5 worm cellular contexts compared by ENCODE assay signal in the genomic region with DNA sequence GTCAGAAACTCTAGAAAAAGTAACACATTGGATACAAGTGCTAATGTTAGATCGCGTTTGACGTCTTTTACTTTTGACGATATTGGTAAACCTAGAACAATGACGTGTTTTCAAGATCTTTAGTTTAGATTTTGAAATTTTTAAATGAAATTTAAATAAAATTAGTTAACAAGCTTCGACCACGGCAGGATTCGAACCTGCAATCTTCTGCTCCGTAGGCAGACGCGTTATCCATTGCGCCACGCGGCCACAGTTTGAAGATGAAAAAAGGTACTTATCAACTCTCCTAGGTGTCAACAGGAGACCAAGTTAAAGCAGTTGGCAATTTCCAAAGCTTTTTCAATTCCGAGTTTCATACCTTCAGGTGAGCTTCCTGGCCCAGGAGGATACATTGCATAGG.
TF ChIP-seq lines count a peak whose summit lies in the region.

No protein-coding gene starts in this region.

TF ChIP-seq in whole organism, L1 larva, 84 proteins besides CTCF, POLR2A, EP300 and RAD21 (continues in another document):
- no peak for TF ChIP-seq mep-1 (tag; optimal IDR thresholded peaks at IDR 0.05; lab: Kevin White, UChicago)
- peak in 1 of 2 experiments; percentile 34 for TF ChIP-seq lin-35 (GFP tag; optimal IDR thresholded peaks at IDR 0.05; lab: Kevin White, UChicago)
- TF ChIP-seq elt-3 (tag; optimal IDR thresholded peaks at IDR 0.05; lab: Kevin White, UChicago), result no peak
- peak in 1 of 2 experiments; percentile 35 for TF ChIP-seq lsy-2 (tag; optimal IDR thresholded peaks at IDR 0.05; lab: Kevin White, UChicago)
- no peak for TF ChIP-seq snpc-4 (tag; optimal IDR thresholded peaks at IDR 0.05; lab: Kevin White, UChicago)
- no peak for TF ChIP-seq nhr-47 (tag; optimal IDR thresholded peaks at IDR 0.05; lab: Kevin White, UChicago)
- no peak for TF ChIP-seq efl-3 (GFP tag; optimal IDR thresholded peaks at IDR 0.05; lab: Kevin White, UChicago)
- TF ChIP-seq sup-37 (GFP tag; optimal IDR thresholded peaks at IDR 0.05; lab: Kevin White, UChicago), result no peak
- no peak for TF ChIP-seq nhr-237 (tag; optimal IDR thresholded peaks at IDR 0.05; lab: Kevin White, UChicago)
- no peak for TF ChIP-seq zag-1 (tag; optimal IDR thresholded peaks at IDR 0.05; lab: Kevin White, UChicago)
- TF ChIP-seq pag-3 (tag; optimal IDR thresholded peaks at IDR 0.05; lab: Kevin White, UChicago; ENCODE audit: borderline replicate concordance, insufficient read depth), result no peak
- TF ChIP-seq lin-13 (GFP tag; optimal IDR thresholded peaks at IDR 0.05; lab: Kevin White, UChicago), result no peak
- TF ChIP-seq C16A3.4 (tag; optimal IDR thresholded peaks at IDR 0.05; lab: Kevin White, UChicago), result no peak
- TF ChIP-seq C04F5.9 (tag; optimal IDR thresholded peaks at IDR 0.05; lab: Kevin White, UChicago), result no peak
- peak; percentile 60 for TF ChIP-seq nhr-85 (tag; lab: Kevin White, UChicago)
- TF ChIP-seq pqm-1 (tag; optimal IDR thresholded peaks at IDR 0.05; lab: Kevin White, UChicago), result no peak
- peak; percentile 30 for TF ChIP-seq rnt-1 (tag; optimal IDR thresholded peaks at IDR 0.05; lab: Kevin White, UChicago)
- TF ChIP-seq fkh-8 (tag; optimal IDR thresholded peaks at IDR 0.05; lab: Kevin White, UChicago), result no peak

TF ChIP-seq in whole organism, L2 larva, 48 proteins besides CTCF, POLR2A, EP300 and RAD21:
- no peak for TF ChIP-seq ztf-4 (tag; optimal IDR thresholded peaks at IDR 0.05; lab: Kevin White, UChicago)
- TF ChIP-seq nhr-12 (tag; optimal IDR thresholded peaks at IDR 0.05; lab: Kevin White, UChicago), result no peak
- no peak for TF ChIP-seq nhr-10 (tag; optimal IDR thresholded peaks at IDR 0.05; lab: Kevin White, UChicago)
- TF ChIP-seq C34F6.9 (tag; optimal IDR thresholded peaks at IDR 0.05; lab: Kevin White, UChicago), result peak; percentile 8
- TF ChIP-seq fos-1 (tag; optimal IDR thresholded peaks at IDR 0.05; lab: Kevin White, UChicago), result peak; percentile 40
- TF ChIP-seq gmeb-1 (tag; optimal IDR thresholded peaks at IDR 0.05; lab: Kevin White, UChicago), result no peak
- no peak for TF ChIP-seq nhr-23 (tag; optimal IDR thresholded peaks at IDR 0.05; lab: Kevin White, UChicago)
- no peak for TF ChIP-seq ceh-82 (tag; optimal IDR thresholded peaks at IDR 0.05; lab: Kevin White, UChicago)
- peak in 1 of 2 experiments; percentile 25 for TF ChIP-seq lsy-2 (tag; optimal IDR thresholded peaks at IDR 0.05; lab: Kevin White, UChicago)
- no peak for TF ChIP-seq lin-11 (tag; optimal IDR thresholded peaks at IDR 0.05; lab: Kevin White, UChicago)
- no peak for TF ChIP-seq sma-9 (GFP tag; optimal IDR thresholded peaks at IDR 0.05; lab: Kevin White, UChicago)
- no peak for TF ChIP-seq sma-9 (tag; optimal IDR thresholded peaks at IDR 0.05; lab: Kevin White, UChicago)
- no peak for TF ChIP-seq egl-27 (tag; optimal IDR thresholded peaks at IDR 0.05; lab: Kevin White, UChicago)
- TF ChIP-seq ZK546.5 (tag; optimal IDR thresholded peaks at IDR 0.05; lab: Kevin White, UChicago), result no peak

TF ChIP-seq in whole organism, L3 larva, 47 proteins besides CTCF, POLR2A, EP300 and RAD21:
- TF ChIP-seq elt-1 (tag; optimal IDR thresholded peaks at IDR 0.05; lab: Kevin White, UChicago) (no peak), nfya-1 (tag; optimal IDR thresholded peaks at IDR 0.05; lab: Kevin White, UChicago; ENCODE audit: insufficient read depth) (peak; percentile 41)
TF ChIP-seq in whole organism, L3 larva: peak in this region for 1.

TF ChIP-seq in whole organism, L4 larva, 104 proteins besides CTCF, POLR2A, EP300 and RAD21 (continues in another document):
- peak; percentile 51 for TF ChIP-seq unc-130 (GFP tag; optimal IDR thresholded peaks at IDR 0.05; lab: Kevin White, UChicago)
- TF ChIP-seq egl-27 (tag; optimal IDR thresholded peaks at IDR 0.05; lab: Kevin White, UChicago), result no peak
- peak in 1 of 2 experiments; percentile 64 for TF ChIP-seq daf-16 (GFP tag; optimal IDR thresholded peaks at IDR 0.05; lab: Kevin White, UChicago)
- TF ChIP-seq daf-16 (tag; optimal IDR thresholded peaks at IDR 0.05; lab: Kevin White, UChicago), result no peak
- no peak for TF ChIP-seq cey-2 (tag; optimal IDR thresholded peaks at IDR 0.05; lab: Kevin White, UChicago; ENCODE audit: borderline replicate concordance, insufficient read depth)
- no peak for TF ChIP-seq T26A8.4 (GFP tag; IDR thresholded peaks at IDR 0.05; lab: Robert Waterston, UW)
- peak; percentile 10 for TF ChIP-seq mes-2 (tag; optimal IDR thresholded peaks at IDR 0.05; lab: Kevin White, UChicago; ENCODE audit: poor library complexity, severe bottlenecking)
- no peak for TF ChIP-seq dpl-1 (GFP tag; optimal IDR thresholded peaks at IDR 0.05; lab: Kevin White, UChicago)
- TF ChIP-seq ces-1 (GFP tag; optimal IDR thresholded peaks at IDR 0.05; lab: Kevin White, UChicago), result no peak
- TF ChIP-seq nhr-10 (tag; optimal IDR thresholded peaks at IDR 0.05; lab: Kevin White, UChicago), result no peak
- TF ChIP-seq duxl-1 (tag; optimal IDR thresholded peaks at IDR 0.05; lab: Kevin White, UChicago; ENCODE audit: poor library complexity), result no peak
- peak; percentile 71 for TF ChIP-seq arid-1 (GFP tag; conservative IDR thresholded peaks at IDR 0.05; lab: Robert Waterston, UW)
- no peak for TF ChIP-seq daf-8 (GFP tag; IDR thresholded peaks at IDR 0.05; lab: Robert Waterston, UW)
- TF ChIP-seq F10B5.3 (tag; optimal IDR thresholded peaks at IDR 0.05; lab: Kevin White, UChicago), result no peak
- no peak for TF ChIP-seq Y5F2A.4 (GFP tag; optimal IDR thresholded peaks at IDR 0.05; lab: Kevin White, UChicago)
- TF ChIP-seq hlh-30 (tag; optimal IDR thresholded peaks at IDR 0.05; lab: Kevin White, UChicago; ENCODE audit: insufficient read depth), result peak; percentile 6
- TF ChIP-seq dmd-6 (GFP tag; IDR thresholded peaks at IDR 0.05; lab: Robert Waterston, UW), result peak; percentile 32; the same call in 1 of the 2 replicates
- TF ChIP-seq saeg-2 (GFP tag; IDR thresholded peaks at IDR 0.05; lab: Robert Waterston, UW), result no peak
- 0 out of 2 replicates have a peak, but pooled peaks have one; percentile 29 for TF ChIP-seq Y75B8A.6 (GFP tag; IDR thresholded peaks at IDR 0.05; lab: Robert Waterston, UW)
- TF ChIP-seq lin-38 (GFP tag; IDR thresholded peaks at IDR 0.05; lab: Robert Waterston, UW), result peak; percentile 63
- 0 out of 2 replicates have a peak, but pooled peaks have one; percentile 7 for TF ChIP-seq mdt-29 (GFP tag; IDR thresholded peaks at IDR 0.05; lab: Robert Waterston, UW)
- TF ChIP-seq php-3 (GFP tag; IDR thresholded peaks at IDR 0.05; lab: Robert Waterston, UW), result 0 out of 2 replicates have a peak, but pooled peaks have one; percentile 21
- peak; percentile 41; the same call in 1 of the 2 replicates for TF ChIP-seq pha-4 (GFP tag; IDR thresholded peaks at IDR 0.05; lab: Robert Waterston, UW)
- TF ChIP-seq pha-4 (tag; optimal IDR thresholded peaks at IDR 0.05; lab: Kevin White, UChicago), result no peak
- TF ChIP-seq nhr-11 (tag; optimal IDR thresholded peaks at IDR 0.05; lab: Kevin White, UChicago), result no peak

TF ChIP-seq in whole organism, young adult, 124 proteins besides CTCF, POLR2A, EP300 and RAD21 (continues in another document):
- peak; percentile 93 for TF ChIP-seq tbp1 (GFP tag; optimal IDR thresholded peaks at IDR 0.05; lab: Kevin White, UChicago)
- no peak for TF ChIP-seq repo-1 (tag; optimal IDR thresholded peaks at IDR 0.05; lab: Kevin White, UChicago)
- TF ChIP-seq madf-8 (GFP tag; conservative IDR thresholded peaks at IDR 0.05; lab: Robert Waterston, UW), result 0 out of 2 replicates have a peak, but pooled peaks have one; percentile 14
- TF ChIP-seq ceh-91 (GFP tag; IDR thresholded peaks at IDR 0.05; lab: Robert Waterston, UW), result no peak
- TF ChIP-seq ztf-18 (tag; optimal IDR thresholded peaks at IDR 0.05; lab: Kevin White, UChicago), result peak; percentile 73
- peak; percentile 41 for TF ChIP-seq lin-54 (GFP tag; optimal IDR thresholded peaks at IDR 0.05; lab: Kevin White, UChicago)
- TF ChIP-seq let-607 (tag; optimal IDR thresholded peaks at IDR 0.05; lab: Kevin White, UChicago), result no peak
- no peak for TF ChIP-seq zim-3 (tag; optimal IDR thresholded peaks at IDR 0.05; lab: Kevin White, UChicago)
- TF ChIP-seq mxl-1 (tag; optimal IDR thresholded peaks at IDR 0.05; lab: Kevin White, UChicago), result no peak
- no peak for TF ChIP-seq madf-3 (GFP tag; IDR thresholded peaks at IDR 0.05; lab: Robert Waterston, UW)
- TF ChIP-seq nhr-90 (tag; optimal IDR thresholded peaks at IDR 0.05; lab: Kevin White, UChicago), result peak; percentile 33
- 0 out of 2 replicates have a peak, but pooled peaks have one; percentile 47 for TF ChIP-seq ztf-25 (GFP tag; IDR thresholded peaks at IDR 0.05; lab: Robert Waterston, UW)
- no peak for TF ChIP-seq K11D2.4 (GFP tag; IDR thresholded peaks at IDR 0.05; lab: Robert Waterston, UW)
- no peak for TF ChIP-seq somi-1 (GFP tag; optimal IDR thresholded peaks at IDR 0.05; lab: Kevin White, UChicago)
- no peak for TF ChIP-seq nhr-179 (tag; optimal IDR thresholded peaks at IDR 0.05; lab: Kevin White, UChicago)
- no peak for TF ChIP-seq B0336.3 (GFP tag; IDR thresholded peaks at IDR 0.05; lab: Robert Waterston, UW)
- TF ChIP-seq hmg-1.2 (GFP tag; IDR thresholded peaks at IDR 0.05; lab: Robert Waterston, UW), result peak; percentile 48; the same call in 1 of the 2 replicates
- TF ChIP-seq Y53F4B.3 (GFP tag; IDR thresholded peaks at IDR 0.05; lab: Robert Waterston, UW), result 0 out of 2 replicates have a peak, but pooled peaks have one; percentile 12
- no peak for TF ChIP-seq hrde-1 (tag; optimal IDR thresholded peaks at IDR 0.05; lab: Kevin White, UChicago; ENCODE audit: borderline replicate concordance)
- no peak for TF ChIP-seq hlh-26 (GFP tag; conservative IDR thresholded peaks at IDR 0.05; lab: Robert Waterston, UW)
- peak; percentile 71; the same call in 1 of the 2 replicates for TF ChIP-seq lin-26 (GFP tag; IDR thresholded peaks at IDR 0.05; lab: Robert Waterston, UW)
- TF ChIP-seq tlf-1 (GFP tag; optimal IDR thresholded peaks at IDR 0.05; lab: Kevin White, UChicago), result no peak
- no peak for TF ChIP-seq egl-44 (GFP tag; IDR thresholded peaks at IDR 0.05; lab: Robert Waterston, UW)
- peak; percentile 53 for TF ChIP-seq F23B12.7 (tag; optimal IDR thresholded peaks at IDR 0.05; lab: Kevin White, UChicago; ENCODE audit: insufficient read depth)
- TF ChIP-seq lag-1 (GFP tag; IDR thresholded peaks at IDR 0.05; lab: Robert Waterston, UW), result no peak
- no peak for TF ChIP-seq ets-4 (GFP tag; optimal IDR thresholded peaks at IDR 0.05; lab: Kevin White, UChicago)
- TF ChIP-seq rpc-1 (optimal IDR thresholded peaks at IDR 0.05; lab: Kevin White, UChicago), result peak; percentile 63
- peak; percentile 81 for TF ChIP-seq rpc-1 (tag; optimal IDR thresholded peaks at IDR 0.05; lab: Kevin White, UChicago)
- TF ChIP-seq pbrm-1 (GFP tag; IDR thresholded peaks at IDR 0.05; lab: Robert Waterston, UW), result peak; percentile 61; the same call in 1 of the 2 replicates
- TF ChIP-seq ama-1 (optimal IDR thresholded peaks at IDR 0.05; lab: Kevin White, UChicago), result no peak
- TF ChIP-seq ama-1 (GFP tag; optimal IDR thresholded peaks at IDR 0.05; lab: Kevin White, UChicago), result no peak
- no peak for TF ChIP-seq Y56A3A.18 (GFP tag; IDR thresholded peaks at IDR 0.05; lab: Robert Waterston, UW)
